Fruit fly (Drosophila melanogaster) whole organism, wandering third instar larva: ENCODE results near the gene Irp-1A.

Source experiments
- Hr83 ChIP-seq: fragments of 200-300 bp; sonication (Bioruptor generic); optimal IDR thresholded peaks from 2 replicates; lab custom pipeline; 2016; ENCODE audit warnings: missing biosample characterization, mild to moderate bottlenecking, missing genetic modification characterization, moderate library complexity; ENCODE audit not compliant: poor library complexity, severe bottlenecking
- fru ChIP-seq: fragments of 200-800 bp; sonication (Bioruptor generic); optimal IDR thresholded peaks from 3 replicates; lab custom pipeline; 2016; ENCODE audit warnings: missing biosample characterization, mild to moderate bottlenecking, missing genetic modification characterization
- h ChIP-seq: fragments of 200-800 bp; sonication (Bioruptor generic); optimal IDR thresholded peaks from 3 replicates; lab custom pipeline; 2016; ENCODE audit warnings: missing biosample characterization, mild to moderate bottlenecking, missing genetic modification characterization
- pan ChIP-seq: fragments of >200 bp; optimal IDR thresholded peaks from 2 replicates; lab custom pipeline; 2017
- sv ChIP-seq: fragments of 200-800 bp; sonication (Bioruptor generic); optimal IDR thresholded peaks from 3 replicates; lab custom pipeline; 2016; ENCODE audit warnings: missing biosample characterization, missing genetic modification characterization

DNA sequence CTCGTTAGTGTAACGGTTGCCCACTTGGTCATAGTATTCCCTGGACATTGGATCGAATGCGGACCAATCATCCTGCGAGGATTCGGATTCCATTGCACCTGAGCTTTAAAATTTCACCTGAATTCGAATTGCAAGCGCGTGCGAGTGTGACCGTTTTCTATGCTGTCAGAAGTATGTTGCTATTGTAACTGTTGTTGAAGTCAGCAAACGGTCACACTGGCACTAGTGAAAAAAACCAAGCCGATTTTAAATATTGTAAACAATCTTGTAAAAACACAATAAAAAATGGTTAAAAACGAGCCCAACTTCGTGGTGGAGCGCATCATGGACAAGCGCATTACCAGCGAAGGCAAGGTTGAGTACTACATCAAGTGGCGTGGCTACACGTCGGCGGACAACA is 21.0 kb upstream of the Irp-1A start, which contains the start of the genes vret and HP1c:
- TF ChIP-seq h (no peak), fru (GFP tag; lab: Kevin White, UChicago) (no peak), pan (lab: Kevin White, UChicago) (no peak), sv (GFP tag; lab: Kevin White, UChicago) (no peak), Hr83 (GFP tag; lab: Kevin White, UChicago) (no peak)
